Worm (Caenorhabditis elegans) whole organism, late embryonic: Measurements from ENCODE around the gene oac-14.
A peak's percentile ranks its signal among the peaks of the same experiment; 100 is the strongest.

Source experiments
- T23F11.4 ChIP-seq: fragments of 200-800 bp; sonication (Bioruptor generic); optimal IDR thresholded peaks from 2 replicates; lab custom pipeline; 2018; ENCODE audit warnings: mild to moderate bottlenecking, missing genetic modification characterization, missing compliant biosample characterization
- dve-1 ChIP-seq: sonication (generic microtip); optimal IDR thresholded peaks from 2 replicates; lab custom pipeline; 2017; ENCODE audit warnings: antibody characterized with exemption, mild to moderate bottlenecking, missing genetic modification characterization, missing compliant biosample characterization
- elt-2 ChIP-seq: sonication (generic microtip); optimal IDR thresholded peaks from 2 replicates; lab custom pipeline; 2016; ENCODE audit warnings: missing genetic modification reagents, missing genetic modification characterization, missing compliant biosample characterization
- fax-1 ChIP-seq: sonication (generic microtip); optimal IDR thresholded peaks from 2 replicates; lab custom pipeline; 2016; ENCODE audit warnings: missing genotype, missing genetic modification characterization, missing compliant biosample characterization
- pqm-1 ChIP-seq: sonication (generic microtip); optimal IDR thresholded peaks from 2 replicates; lab custom pipeline; 2016; ENCODE audit warnings: missing genetic modification characterization, missing compliant biosample characterization
- rnt-1 ChIP-seq: sonication (generic microtip); optimal IDR thresholded peaks from 2 replicates; lab custom pipeline; 2016; ENCODE audit warnings: missing genetic modification characterization, missing compliant biosample characterization
- unc-42 ChIP-seq: sonication (generic microtip); optimal IDR thresholded peaks from 2 replicates; lab custom pipeline; 2016; ENCODE audit warnings: missing genotype, missing genetic modification characterization, missing compliant biosample characterization

DNA sequence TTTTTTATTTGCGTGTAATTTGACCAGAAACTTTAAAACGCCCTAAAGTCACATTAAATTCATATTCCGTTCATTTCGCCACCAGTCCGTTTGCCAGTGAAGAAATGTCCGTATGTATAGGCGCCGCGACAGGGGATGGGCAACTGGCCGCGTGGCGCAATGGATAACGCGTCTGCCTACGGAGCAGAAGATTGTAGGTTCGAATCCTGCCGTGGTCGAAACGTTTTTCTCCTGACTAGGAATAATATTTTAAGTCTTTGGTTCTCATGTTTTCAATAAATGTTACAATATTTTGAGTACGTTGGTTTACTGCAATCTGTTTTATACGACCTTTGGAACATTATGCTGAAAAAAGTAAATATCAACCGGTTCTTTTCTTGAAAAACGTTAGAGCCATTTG, 3.2 kb upstream of the oac-14 start:
- peak; percentile 38 for TF ChIP-seq dve-1
- TF ChIP-seq T23F11.4 = no peak
- TF ChIP-seq unc-42 (tag; lab: Kevin White, UChicago) = no peak
- peak; percentile 8 for TF ChIP-seq fax-1 (tag; lab: Kevin White, UChicago)
- TF ChIP-seq pqm-1 = peak; percentile 46
- no peak for TF ChIP-seq rnt-1 (tag; lab: Kevin White, UChicago)
- peak; percentile 36 for TF ChIP-seq elt-2 (tag; lab: Kevin White, UChicago)
